Worm (Caenorhabditis elegans): ENCODE results near the gene cdgs-1.

The cdgs-1 gene

ce11 chrIV:7789521-7789949 lies 26.0 kb downstream of the cdgs-1 start, which contains the start of gene imp-3 (continued):
- peak; percentile 84 for TF ChIP-seq mxl-3 (GFP tag; optimal IDR thresholded peaks at IDR 0.05)
- TF ChIP-seq nhr-237 (tag; optimal IDR thresholded peaks at IDR 0.05), result no peak
- TF ChIP-seq nhr-76 (tag; optimal IDR thresholded peaks at IDR 0.05), result no peak
- TF ChIP-seq ceh-82 (tag; optimal IDR thresholded peaks at IDR 0.05), result no peak
- TF ChIP-seq zip-2 (tag; optimal IDR thresholded peaks at IDR 0.05), result no peak
- no peak for TF ChIP-seq vab-7 (GFP tag; IDR thresholded peaks at IDR 0.05)
- no peak for TF ChIP-seq duxl-1 (tag; optimal IDR thresholded peaks at IDR 0.05; ENCODE audit: poor library complexity)
- TF ChIP-seq daf-19 (GFP tag; conservative IDR thresholded peaks at IDR 0.05), result no peak
- no peak for TF ChIP-seq nhr-77 (tag; optimal IDR thresholded peaks at IDR 0.05)
- peak; percentile 74 for TF ChIP-seq tra-1 (GFP tag; IDR thresholded peaks at IDR 0.05)
- TF ChIP-seq lin-15B (tag; optimal IDR thresholded peaks at IDR 0.05), result no peak
- TF ChIP-seq mdl-1 (tag; optimal IDR thresholded peaks at IDR 0.05), result peak; percentile 41 to 88
- TF ChIP-seq zag-1 (tag; optimal IDR thresholded peaks at IDR 0.05), result no peak
- peak; percentile 66; the same call in 1 of the 2 replicates for TF ChIP-seq Y105C5A.15 (GFP tag; IDR thresholded peaks at IDR 0.05)
- no peak for TF ChIP-seq ces-1 (GFP tag; optimal IDR thresholded peaks at IDR 0.05)
- peak; percentile 35 for TF ChIP-seq nhr-102 (tag; optimal IDR thresholded peaks at IDR 0.05)
- TF ChIP-seq dmd-9 (GFP tag; IDR thresholded peaks at IDR 0.05), result no peak
- no peak for TF ChIP-seq F49E8.2 (tag; optimal IDR thresholded peaks at IDR 0.05; ENCODE audit: borderline replicate concordance)
- TF ChIP-seq ZK546.5 (tag; optimal IDR thresholded peaks at IDR 0.05), result no peak
- TF ChIP-seq mxl-2 (GFP tag; conservative IDR thresholded peaks at IDR 0.05), result peak; percentile 46; the same call in 1 of the 2 replicates
- peak; percentile 30; the same call in 1 of the 2 replicates for TF ChIP-seq snpc-1.2 (GFP tag; IDR thresholded peaks at IDR 0.05)
- TF ChIP-seq hif-1 (tag; optimal IDR thresholded peaks at IDR 0.05), result peak in 1 of 2 experiments; percentile 53
- TF ChIP-seq ztf-7 (tag; optimal IDR thresholded peaks at IDR 0.05), result no peak
- TF ChIP-seq ZK337.2 (GFP tag; IDR thresholded peaks at IDR 0.05), result no peak
- TF ChIP-seq Y48G9A.11 (GFP tag; IDR thresholded peaks at IDR 0.05), result peak; percentile 64
- TF ChIP-seq fkh-10 (GFP tag; optimal IDR thresholded peaks at IDR 0.05), result no peak
- TF ChIP-seq pqm-1 (tag; optimal IDR thresholded peaks at IDR 0.05), result no peak
- peak; percentile 18 for TF ChIP-seq spr-1 (tag; optimal IDR thresholded peaks at IDR 0.05)
- TF ChIP-seq F44E2.7 (GFP tag; IDR thresholded peaks at IDR 0.05), result no peak
- TF ChIP-seq lsy-2 (tag; optimal IDR thresholded peaks at IDR 0.05), result peak; percentile 30 to 83
- TF ChIP-seq dpl-1 (GFP tag; optimal IDR thresholded peaks at IDR 0.05), result no peak
- TF ChIP-seq Y5F2A.4 (GFP tag; optimal IDR thresholded peaks at IDR 0.05), result peak; percentile 74
- TF ChIP-seq nhr-41 (GFP tag; IDR thresholded peaks at IDR 0.05), result no peak
- TF ChIP-seq daf-8 (GFP tag; IDR thresholded peaks at IDR 0.05), result no peak
- no peak for TF ChIP-seq zfp-2 (tag; optimal IDR thresholded peaks at IDR 0.05)
- TF ChIP-seq pha-4 (GFP tag; IDR thresholded peaks at IDR 0.05), result peak; percentile 71; the same call in 1 of the 2 replicates
- TF ChIP-seq pha-4 (tag; optimal IDR thresholded peaks at IDR 0.05), result peak; percentile 49
- peak in 1 of 2 experiments; percentile 12 for TF ChIP-seq unc-62 (GFP tag; optimal IDR thresholded peaks at IDR 0.05 in 1 of 2)
- TF ChIP-seq unc-62 (tag; optimal IDR thresholded peaks at IDR 0.05), result no peak
- TF ChIP-seq F26F4.8 (GFP tag; conservative IDR thresholded peaks at IDR 0.05), result no peak
- TF ChIP-seq lin-38 (GFP tag; IDR thresholded peaks at IDR 0.05), result peak; percentile 77
- TF ChIP-seq gei-8 (GFP tag; optimal IDR thresholded peaks at IDR 0.05), result peak; percentile 36
- TF ChIP-seq aly-2 (tag; optimal IDR thresholded peaks at IDR 0.05), result no peak
- TF ChIP-seq spr-3 (GFP tag; optimal IDR thresholded peaks at IDR 0.05), result peak; percentile 11
- TF ChIP-seq set-16 (GFP tag; IDR thresholded peaks at IDR 0.05), result no peak
- peak; percentile 22; the same call in 1 of the 2 replicates for TF ChIP-seq ctbp-1 (GFP tag; IDR thresholded peaks at IDR 0.05)
- TF ChIP-seq nhr-28 (tag; optimal IDR thresholded peaks at IDR 0.05), result peak; percentile 22
- TF ChIP-seq ama-1 (optimal IDR thresholded peaks at IDR 0.05), result peak; percentile 97
- TF ChIP-seq T20F7.1 (GFP tag; optimal IDR thresholded peaks at IDR 0.05), result peak; percentile 69
- TF ChIP-seq lin-39 (tag; optimal IDR thresholded peaks at IDR 0.05), result no peak
- TF ChIP-seq lim-7 (GFP tag; IDR thresholded peaks at IDR 0.05), result no peak; the same call in 1 of the 2 replicates
- peak in 1 of 2 experiments; percentile 76; a peak in 2 of 4 replicates for TF ChIP-seq madf-5 (GFP tag; IDR thresholded peaks at IDR 0.05)

All from whole organism, L4 larva.